Worm (Caenorhabditis elegans): Measurements from ENCODE around the gene pes-8.
"Not testable (repeated sequence)": the region's sequence is repeated elsewhere in the genome, so short reads cannot be mapped to it uniquely, and the experiment has no call there.

The pes-8 gene

DNA sequence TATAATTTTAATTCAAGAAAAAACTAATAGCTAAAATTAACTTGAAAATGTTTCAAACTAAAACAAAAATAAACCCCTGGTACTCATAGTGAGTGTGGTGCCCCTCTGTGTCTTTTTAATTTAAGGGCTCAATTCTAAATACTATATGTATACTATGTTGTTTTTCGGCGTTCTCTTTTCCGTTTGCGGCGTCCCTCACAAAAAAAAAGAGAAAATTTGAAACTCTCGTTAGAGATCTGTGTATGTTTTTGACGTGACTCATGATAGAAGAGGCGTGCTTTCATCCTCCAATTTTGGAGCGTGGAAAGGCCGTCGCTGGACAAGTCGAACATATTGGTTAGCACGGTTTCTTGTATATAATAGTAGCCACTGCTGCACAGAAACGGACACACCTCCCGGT lies at the start of gene pes-8:
Gene pes-8 (plus strand): TSS at position 301 of the 400 bp plus-strand sequence.
- TF ChIP-seq ceh-36 (tag; optimal IDR thresholded peaks at IDR 0.05) (no peak), scrt-1 (GFP tag; IDR thresholded peaks at IDR 0.05) (no peak), aly-1 (tag; optimal IDR thresholded peaks at IDR 0.05) (no peak), hnd-1 (tag; optimal IDR thresholded peaks at IDR 0.05) (no peak), pes-1 (GFP tag; IDR thresholded peaks at IDR 0.05) (no peak), tra-4 (tag; optimal IDR thresholded peaks at IDR 0.05) (no peak), B0310.2 (tag; optimal IDR thresholded peaks at IDR 0.05) (no peak), flt-1 (GFP tag; IDR thresholded peaks at IDR 0.05) (no peak), ets-7 (tag; optimal IDR thresholded peaks at IDR 0.05) (no peak), tbx-11 (GFP tag; IDR thresholded peaks at IDR 0.05) (no peak), F13C5.2 (tag; optimal IDR thresholded peaks at IDR 0.05) (no peak), ama-1 (optimal IDR thresholded peaks at IDR 0.05) (no peak), sea-1 (GFP tag; conservative IDR thresholded peaks at IDR 0.05) (no peak), ceh-13 (GFP tag; optimal IDR thresholded peaks at IDR 0.05) (no peak), hmbx-1 (tag; optimal IDR thresholded peaks at IDR 0.05) (no peak), tbx-37 (GFP tag; conservative IDR thresholded peaks at IDR 0.05) (no peak)

DNA sequence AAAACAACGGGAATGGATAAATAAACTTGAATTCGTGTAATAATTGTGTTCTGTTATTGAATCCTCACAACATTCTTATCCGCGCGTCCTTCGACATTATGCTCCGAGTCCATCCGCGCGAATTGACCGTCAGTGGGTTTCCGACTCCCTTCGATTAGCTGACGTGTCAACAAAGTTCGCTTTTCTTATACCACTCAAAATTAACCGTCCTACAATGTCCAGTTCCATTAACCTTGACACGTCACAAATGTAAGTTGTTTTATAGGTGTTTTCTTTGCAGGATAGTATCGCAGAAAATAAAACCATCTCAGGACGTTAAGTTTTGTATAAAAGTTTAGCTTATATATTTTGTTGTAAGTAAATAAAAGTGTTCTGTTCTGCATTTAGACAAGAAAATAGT lies 48.1 kb upstream of the pes-8 start, which contains the start of gene crb-3:
Gene crb-3 (plus strand): TSS at position 301 of the 400 bp plus-strand sequence.
- not testable (repeated sequence) for TF ChIP-seq pes-1 (GFP tag; IDR thresholded peaks at IDR 0.05); tbx-37 (GFP tag; conservative IDR thresholded peaks at IDR 0.05); ceh-13 (GFP tag; optimal IDR thresholded peaks at IDR 0.05)

- TF ChIP-seq F13C5.2 (tag; optimal IDR thresholded peaks at IDR 0.05) (no peak), hmg-4 (GFP tag; optimal IDR thresholded peaks at IDR 0.05) (no peak), flt-1 (GFP tag; IDR thresholded peaks at IDR 0.05) (no peak), hnd-1 (tag; optimal IDR thresholded peaks at IDR 0.05) (no peak), sea-1 (GFP tag; conservative IDR thresholded peaks at IDR 0.05) (no peak), ceh-36 (tag; optimal IDR thresholded peaks at IDR 0.05) (no peak), ets-7 (tag; optimal IDR thresholded peaks at IDR 0.05) (no peak), B0310.2 (tag; optimal IDR thresholded peaks at IDR 0.05) (no peak)
These were observed 46.6 kb upstream of the pes-8 start for ce11 chrX:9204986-9205385.

DNA sequence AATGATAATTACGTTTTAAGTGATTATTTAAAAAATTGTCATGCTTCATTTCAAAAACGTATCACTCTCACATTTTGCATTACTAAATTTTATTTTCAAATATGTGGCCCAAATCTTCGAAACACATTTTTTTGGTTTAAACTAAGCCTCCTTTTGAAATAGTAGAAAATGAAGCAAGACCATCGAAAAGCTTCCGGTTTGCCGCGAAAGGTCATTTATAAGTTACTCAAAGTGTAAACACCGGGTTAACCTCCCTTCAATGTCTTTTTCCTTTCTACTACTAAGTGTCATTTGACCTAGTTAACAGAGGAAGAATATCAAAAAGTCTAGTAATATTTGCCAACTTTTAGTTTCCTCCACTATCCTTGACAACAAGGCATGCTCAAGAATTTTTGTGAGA lies 44.9 kb upstream of the pes-8 start:
- TF ChIP-seq F13C5.2 (tag; optimal IDR thresholded peaks at IDR 0.05), result no peak
- TF ChIP-seq tra-4 (tag; optimal IDR thresholded peaks at IDR 0.05), result no peak
- no peak for TF ChIP-seq hnd-1 (tag; optimal IDR thresholded peaks at IDR 0.05)
- no peak for TF ChIP-seq ceh-36 (tag; optimal IDR thresholded peaks at IDR 0.05)
- no peak for TF ChIP-seq scrt-1 (GFP tag; IDR thresholded peaks at IDR 0.05)
- no peak for TF ChIP-seq ama-1 (optimal IDR thresholded peaks at IDR 0.05)
- no peak for TF ChIP-seq pes-1 (GFP tag; IDR thresholded peaks at IDR 0.05)
- TF ChIP-seq hmbx-1 (tag; optimal IDR thresholded peaks at IDR 0.05), result no peak
- TF ChIP-seq aly-1 (tag; optimal IDR thresholded peaks at IDR 0.05), result no peak
- no peak for TF ChIP-seq ceh-13 (GFP tag; optimal IDR thresholded peaks at IDR 0.05)
- TF ChIP-seq ets-7 (tag; optimal IDR thresholded peaks at IDR 0.05), result no peak
- no peak for TF ChIP-seq sea-1 (GFP tag; conservative IDR thresholded peaks at IDR 0.05)
- TF ChIP-seq tbx-11 (GFP tag; IDR thresholded peaks at IDR 0.05), result no peak
- TF ChIP-seq flt-1 (GFP tag; IDR thresholded peaks at IDR 0.05), result no peak

- TF ChIP-seq scrt-1 (GFP tag; IDR thresholded peaks at IDR 0.05) (no peak), tra-4 (tag; optimal IDR thresholded peaks at IDR 0.05) (no peak), tbx-37 (GFP tag; conservative IDR thresholded peaks at IDR 0.05) (no peak), sea-1 (GFP tag; conservative IDR thresholded peaks at IDR 0.05) (no peak), flt-1 (GFP tag; IDR thresholded peaks at IDR 0.05) (no peak), aly-1 (tag; optimal IDR thresholded peaks at IDR 0.05) (no peak), F13C5.2 (tag; optimal IDR thresholded peaks at IDR 0.05) (no peak), hmg-4 (GFP tag; optimal IDR thresholded peaks at IDR 0.05) (no peak), ceh-13 (GFP tag; optimal IDR thresholded peaks at IDR 0.05) (no peak), hnd-1 (tag; optimal IDR thresholded peaks at IDR 0.05) (no peak), pes-1 (GFP tag; IDR thresholded peaks at IDR 0.05) (no peak), ets-7 (tag; optimal IDR thresholded peaks at IDR 0.05) (no peak), tbx-11 (GFP tag; IDR thresholded peaks at IDR 0.05) (no peak), hmbx-1 (tag; optimal IDR thresholded peaks at IDR 0.05) (no peak), ama-1 (optimal IDR thresholded peaks at IDR 0.05) (no peak), B0310.2 (tag; optimal IDR thresholded peaks at IDR 0.05) (no peak), ceh-36 (tag; optimal IDR thresholded peaks at IDR 0.05) (no peak)
These were observed 43.1 kb upstream of the pes-8 start for ce11 chrX:9208492-9208891.

- TF ChIP-seq F13C5.2 (tag; optimal IDR thresholded peaks at IDR 0.05) (no peak), scrt-1 (GFP tag; IDR thresholded peaks at IDR 0.05) (no peak), ama-1 (optimal IDR thresholded peaks at IDR 0.05) (no peak), aly-1 (tag; optimal IDR thresholded peaks at IDR 0.05) (no peak), flt-1 (GFP tag; IDR thresholded peaks at IDR 0.05) (no peak), sea-1 (GFP tag; conservative IDR thresholded peaks at IDR 0.05) (no peak), ets-7 (tag; optimal IDR thresholded peaks at IDR 0.05) (no peak), ceh-13 (GFP tag; optimal IDR thresholded peaks at IDR 0.05) (no peak), B0310.2 (tag; optimal IDR thresholded peaks at IDR 0.05) (no peak), hnd-1 (tag; optimal IDR thresholded peaks at IDR 0.05) (no peak), tbx-11 (GFP tag; IDR thresholded peaks at IDR 0.05) (no peak), ceh-36 (tag; optimal IDR thresholded peaks at IDR 0.05) (no peak)
These were observed 42.7 kb upstream of the pes-8 start for ce11 chrX:9208933-9209332.

ce11 chrX:9210086-9210485 lies 41.5 kb upstream of the pes-8 start:
- TF ChIP-seq ama-1 (optimal IDR thresholded peaks at IDR 0.05) (no peak), ceh-13 (GFP tag; optimal IDR thresholded peaks at IDR 0.05) (no peak), pes-1 (GFP tag; IDR thresholded peaks at IDR 0.05) (no peak), hmg-4 (GFP tag; optimal IDR thresholded peaks at IDR 0.05) (no peak), tra-4 (tag; optimal IDR thresholded peaks at IDR 0.05) (no peak), hmbx-1 (tag; optimal IDR thresholded peaks at IDR 0.05) (no peak), B0310.2 (tag; optimal IDR thresholded peaks at IDR 0.05) (no peak), hnd-1 (tag; optimal IDR thresholded peaks at IDR 0.05) (no peak), tbx-37 (GFP tag; conservative IDR thresholded peaks at IDR 0.05) (no peak), scrt-1 (GFP tag; IDR thresholded peaks at IDR 0.05) (no peak), flt-1 (GFP tag; IDR thresholded peaks at IDR 0.05) (no peak), tbx-11 (GFP tag; IDR thresholded peaks at IDR 0.05) (no peak), aly-1 (tag; optimal IDR thresholded peaks at IDR 0.05) (no peak), ceh-36 (tag; optimal IDR thresholded peaks at IDR 0.05) (no peak), F13C5.2 (tag; optimal IDR thresholded peaks at IDR 0.05) (no peak), sea-1 (GFP tag; conservative IDR thresholded peaks at IDR 0.05) (no peak), ets-7 (tag; optimal IDR thresholded peaks at IDR 0.05) (no peak)

Measured in whole organism, early embryonic.